ENCODE assay signal across 3 fruit fly cellular contexts in the genomic region with DNA sequence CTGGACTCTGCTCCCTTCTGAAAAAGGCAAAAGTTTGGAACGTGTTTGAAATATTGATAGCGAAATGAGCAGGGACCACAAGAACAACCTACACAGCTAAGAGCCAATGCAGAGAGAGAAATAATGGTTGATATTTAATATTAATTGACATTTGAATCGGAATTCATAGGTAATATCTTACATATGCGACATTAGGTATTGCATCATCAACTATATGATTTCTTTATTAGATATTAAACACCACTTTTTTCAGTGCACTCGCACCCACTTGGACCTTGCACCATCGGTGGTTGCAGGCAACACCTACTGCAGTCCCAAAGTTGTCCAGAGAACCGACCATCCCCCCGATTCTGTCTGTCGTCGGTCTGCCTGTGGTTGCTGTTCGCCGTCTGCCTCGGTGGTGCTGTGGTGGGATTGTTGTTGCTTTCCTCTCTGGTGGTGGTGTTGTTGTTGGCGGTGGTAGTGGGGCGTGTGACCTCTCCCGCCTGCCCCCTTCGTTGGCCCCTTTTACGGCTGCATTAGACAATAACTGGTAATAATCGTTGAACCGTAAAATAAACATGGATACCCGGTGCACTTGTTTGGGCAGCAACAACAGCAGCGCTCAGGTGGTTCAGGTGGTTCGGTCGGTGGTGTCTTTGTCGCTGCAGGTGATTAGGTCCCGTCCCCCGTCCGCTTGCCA.
TF ChIP-seq lines count a peak whose summit lies in the region.

No protein-coding gene starts in this region.

TF ChIP-seq in whole organism, embryonic, 481 proteins besides CTCF, POLR2A, EP300 and RAD21 (continued from another document and continues in another):
- TF ChIP-seq CG6765 (GFP tag; optimal IDR thresholded peaks at IDR 0.05; lab: Kevin White, UChicago) (no peak), pho (GFP tag; optimal IDR thresholded peaks at IDR 0.05; lab: Kevin White, UChicago) (peak; percentile 5), B-H1 (GFP tag; IDR thresholded peaks at IDR 0.05; lab: Robert Waterston, UW) (peak; percentile 72), gcm2 (GFP tag; optimal IDR thresholded peaks at IDR 0.05; lab: Kevin White, UChicago) (no peak), Trl (optimal IDR thresholded peaks at IDR 0.05; lab: Kevin White, UChicago) (no peak), Trl (GFP tag; optimal IDR thresholded peaks at IDR 0.05; lab: Kevin White, UChicago) (no peak), CG2875 (GFP tag; optimal IDR thresholded peaks at IDR 0.05; lab: Kevin White, UChicago) (peak; percentile 77), Oaz (GFP tag; IDR thresholded peaks at IDR 0.05; lab: Robert Waterston, UW) (no peak), tin (GFP tag; optimal IDR thresholded peaks at IDR 0.05; lab: Kevin White, UChicago) (peak; percentile 17), Asciz (GFP tag; optimal IDR thresholded peaks at IDR 0.05; lab: Kevin White, UChicago) (peak; percentile 24), CG14014 (GFP tag; IDR thresholded peaks at IDR 0.05; lab: Robert Waterston, UW) (peak; percentile 24; the same call in 1 of the 2 replicates), HLH4C (GFP tag; IDR thresholded peaks at IDR 0.05; lab: Robert Waterston, UW; ENCODE audit: partially characterized antibody) (no peak), CG12104 (GFP tag; optimal IDR thresholded peaks at IDR 0.05; lab: Kevin White, UChicago) (no peak), Fer2 (tag; optimal IDR thresholded peaks at IDR 0.05; lab: Kevin White, UChicago) (no peak), Tbp (GFP tag; optimal IDR thresholded peaks at IDR 0.05; lab: Kevin White, UChicago) (no peak), CG31224 (GFP tag; IDR thresholded peaks at IDR 0.05; lab: Robert Waterston, UW) (peak; percentile 69), CG32767 (GFP tag; IDR thresholded peaks at IDR 0.05; lab: Robert Waterston, UW) (peak; percentile 53; the same call in 1 of the 2 replicates), gro (GFP tag; optimal IDR thresholded peaks at IDR 0.05; lab: Kevin White, UChicago) (no peak), shn (GFP tag; optimal IDR thresholded peaks at IDR 0.05; lab: Kevin White, UChicago) (no peak), Ets65A (GFP tag; lab: Kevin White, UChicago) (peak; percentile 92), CG15514 (GFP tag; optimal IDR thresholded peaks at IDR 0.05; lab: Kevin White, UChicago) (no peak), CG11723 (GFP tag; optimal IDR thresholded peaks at IDR 0.05; lab: Kevin White, UChicago) (peak; percentile 41), fd3F (GFP tag; optimal IDR thresholded peaks at IDR 0.05; lab: Kevin White, UChicago) (peak; percentile 3), onecut (GFP tag; IDR thresholded peaks at IDR 0.05; lab: Robert Waterston, UW) (peak; percentile 47), jigr1 (GFP tag; IDR thresholded peaks at IDR 0.05; lab: Robert Waterston, UW) (0 out of 3 replicates have a peak, but pooled peaks have one; percentile 22), Myb (GFP tag; optimal IDR thresholded peaks at IDR 0.05; lab: Kevin White, UChicago) (no peak), CG11560 (tag; IDR thresholded peaks at IDR 0.05; lab: Robert Waterston, UW) (0 out of 3 replicates have a peak, but pooled peaks have one; percentile 39), CG4707 (GFP tag; optimal IDR thresholded peaks at IDR 0.05; lab: Kevin White, UChicago) (peak; percentile 13), CG10366 (GFP tag; IDR thresholded peaks at IDR 0.05; lab: Robert Waterston, UW) (peak; percentile 59), Xbp1 (GFP tag; optimal IDR thresholded peaks at IDR 0.05; lab: Kevin White, UChicago) (peak; percentile 33), Ets97D (GFP tag; optimal IDR thresholded peaks at IDR 0.05; lab: Kevin White, UChicago) (peak; percentile 3), CG9609 (GFP tag; optimal IDR thresholded peaks at IDR 0.05; lab: Kevin White, UChicago) (peak; percentile 44), CG6854 (GFP tag; optimal IDR thresholded peaks at IDR 0.05; lab: Kevin White, UChicago) (no peak), nmo (GFP tag; optimal IDR thresholded peaks at IDR 0.05; lab: Kevin White, UChicago) (peak; percentile 79), ac (GFP tag; optimal IDR thresholded peaks at IDR 0.05; lab: Kevin White, UChicago) (no peak), Max (GFP tag; optimal IDR thresholded peaks at IDR 0.05; lab: Kevin White, UChicago) (no peak), HLH3B (GFP tag; IDR thresholded peaks at IDR 0.05; lab: Robert Waterston, UW) (peak; percentile 53), Mrtf (GFP tag; IDR thresholded peaks at IDR 0.05; lab: Robert Waterston, UW) (no peak), danr (GFP tag; IDR thresholded peaks at IDR 0.05; lab: Robert Waterston, UW) (0 out of 2 replicates have a peak, but pooled peaks have one; percentile 14), Dll (GFP tag; IDR thresholded peaks at IDR 0.05; lab: Robert Waterston, UW; ENCODE audit: partially characterized antibody) (no peak), eyg (GFP tag; optimal IDR thresholded peaks at IDR 0.05; lab: Kevin White, UChicago) (peak; percentile 42)

TF ChIP-seq in whole organism, prepupa, 60 proteins besides CTCF, POLR2A, EP300 and RAD21 (continued from another document):
- TF ChIP-seq CG7368 (GFP tag; optimal IDR thresholded peaks at IDR 0.05; lab: Kevin White, UChicago) (no peak), Gug (GFP tag; IDR thresholded peaks at IDR 0.05; lab: Robert Waterston, UW) (peak; percentile 86), Sox15 (GFP tag; optimal IDR thresholded peaks at IDR 0.05; lab: Kevin White, UChicago) (peak; percentile 9), CG31627 (GFP tag; optimal IDR thresholded peaks at IDR 0.05; lab: Kevin White, UChicago) (peak; percentile 62), CG6276 (GFP tag; optimal IDR thresholded peaks at IDR 0.05; lab: Kevin White, UChicago) (peak; percentile 91), CG34406 (GFP tag; optimal IDR thresholded peaks at IDR 0.05; lab: Kevin White, UChicago) (peak; percentile 68), Smox (GFP tag; optimal IDR thresholded peaks at IDR 0.05; lab: Kevin White, UChicago) (peak; percentile 43), net (GFP tag; optimal IDR thresholded peaks at IDR 0.05; lab: Kevin White, UChicago) (peak; percentile 76), CG6808 (GFP tag; optimal IDR thresholded peaks at IDR 0.05; lab: Kevin White, UChicago) (peak; percentile 71), Blimp-1 (GFP tag; optimal IDR thresholded peaks at IDR 0.05; lab: Kevin White, UChicago) (peak; percentile 3), Ets21C (GFP tag; optimal IDR thresholded peaks at IDR 0.05; lab: Kevin White, UChicago) (peak; percentile 26), dac (GFP tag; optimal IDR thresholded peaks at IDR 0.05; lab: Kevin White, UChicago) (peak; percentile 51), esn (GFP tag; optimal IDR thresholded peaks at IDR 0.05; lab: Kevin White, UChicago) (peak; percentile 75), fkh (GFP tag; optimal IDR thresholded peaks at IDR 0.05; lab: Kevin White, UChicago) (peak; percentile 29), Hr38 (GFP tag; optimal IDR thresholded peaks at IDR 0.05; lab: Kevin White, UChicago) (no peak), Lpt (GFP tag; optimal IDR thresholded peaks at IDR 0.05; lab: Kevin White, UChicago) (peak; percentile 71), CG32006 (GFP tag; optimal IDR thresholded peaks at IDR 0.05; lab: Kevin White, UChicago) (peak; percentile 85), vri (GFP tag; optimal IDR thresholded peaks at IDR 0.05; lab: Kevin White, UChicago) (peak; percentile 15), fd85E (GFP tag; optimal IDR thresholded peaks at IDR 0.05; lab: Kevin White, UChicago) (no peak), Eip78C (GFP tag; lab: Kevin White, UChicago) (peak; percentile 88), Sox14 (GFP tag; optimal IDR thresholded peaks at IDR 0.05; lab: Kevin White, UChicago) (peak; percentile 83), Ets96B (tag; optimal IDR thresholded peaks at IDR 0.05; lab: Kevin White, UChicago) (peak; percentile 65), achi (GFP tag; optimal IDR thresholded peaks at IDR 0.05; lab: Kevin White, UChicago) (peak; percentile 79), OdsH (GFP tag; optimal IDR thresholded peaks at IDR 0.05; lab: Kevin White, UChicago) (peak; percentile 74), CG3919 (GFP tag; optimal IDR thresholded peaks at IDR 0.05; lab: Kevin White, UChicago) (peak; percentile 66), CG16779 (tag; optimal IDR thresholded peaks at IDR 0.05; lab: Kevin White, UChicago) (peak; percentile 75), CG6792 (GFP tag; optimal IDR thresholded peaks at IDR 0.05; lab: Kevin White, UChicago) (peak; percentile 55), Sox102F (GFP tag; optimal IDR thresholded peaks at IDR 0.05; lab: Kevin White, UChicago) (peak; percentile 67), Hr4 (GFP tag; optimal IDR thresholded peaks at IDR 0.05; lab: Kevin White, UChicago) (peak; percentile 81), CG9139 (GFP tag; optimal IDR thresholded peaks at IDR 0.05; lab: Kevin White, UChicago) (peak; percentile 64), CG6854 (GFP tag; optimal IDR thresholded peaks at IDR 0.05; lab: Kevin White, UChicago) (peak; percentile 36), CG11294 (GFP tag; IDR thresholded peaks at IDR 0.05; lab: Robert Waterston, UW) (peak; percentile 79), Hr39 (GFP tag; optimal IDR thresholded peaks at IDR 0.05; lab: Kevin White, UChicago) (peak; percentile 68), ss (GFP tag; optimal IDR thresholded peaks at IDR 0.05; lab: Kevin White, UChicago) (peak; percentile 82 to 83), Eip93F (GFP tag; optimal IDR thresholded peaks at IDR 0.05; lab: Kevin White, UChicago) (no peak), CG6163 (GFP tag; IDR thresholded peaks at IDR 0.05; lab: Robert Waterston, UW) (peak; percentile 92), cyc (GFP tag; optimal IDR thresholded peaks at IDR 0.05; lab: Kevin White, UChicago) (peak; percentile 48), Eip75B (GFP tag; optimal IDR thresholded peaks at IDR 0.05; lab: Kevin White, UChicago) (peak; percentile 68), CG8632 (GFP tag; optimal IDR thresholded peaks at IDR 0.05; lab: Kevin White, UChicago) (peak; percentile 56), topi (GFP tag; optimal IDR thresholded peaks at IDR 0.05; lab: Kevin White, UChicago) (peak; percentile 77)

TF ChIP-seq in whole organism, wandering third instar larva, 38 proteins besides CTCF, POLR2A, EP300 and RAD21 (continued from another document):
- peak; percentile 80 for TF ChIP-seq HLH106 (tag; optimal IDR thresholded peaks at IDR 0.05; lab: Kevin White, UChicago)
- peak; percentile 40 for TF ChIP-seq dmrt93B (GFP tag; optimal IDR thresholded peaks at IDR 0.05; lab: Kevin White, UChicago)
- TF ChIP-seq Dfd (GFP tag; optimal IDR thresholded peaks at IDR 0.05; lab: Kevin White, UChicago) = no peak
- TF ChIP-seq pan (optimal IDR thresholded peaks at IDR 0.05; lab: Kevin White, UChicago) = no peak
- peak; percentile 84 for TF ChIP-seq Sp1 (GFP tag; optimal IDR thresholded peaks at IDR 0.05; lab: Kevin White, UChicago)
- peak; percentile 11 for TF ChIP-seq brk (GFP tag; optimal IDR thresholded peaks at IDR 0.05; lab: Kevin White, UChicago)
- peak; percentile 81 for TF ChIP-seq fru (GFP tag; optimal IDR thresholded peaks at IDR 0.05; lab: Kevin White, UChicago)
- no peak for TF ChIP-seq Myc (optimal IDR thresholded peaks at IDR 0.05; lab: Kevin White, UChicago)
- no peak for TF ChIP-seq usp (GFP tag; optimal IDR thresholded peaks at IDR 0.05; lab: Kevin White, UChicago)
- TF ChIP-seq br (GFP tag; optimal IDR thresholded peaks at IDR 0.05; lab: Kevin White, UChicago) = peak; percentile 76
- TF ChIP-seq CrebA (GFP tag; optimal IDR thresholded peaks at IDR 0.05; lab: Kevin White, UChicago; ENCODE audit: borderline replicate concordance) = no peak
- TF ChIP-seq Vsx2 (GFP tag; optimal IDR thresholded peaks at IDR 0.05; lab: Kevin White, UChicago; ENCODE audit: partially characterized antibody) = no peak
- no peak for TF ChIP-seq Rel (GFP tag; optimal IDR thresholded peaks at IDR 0.05; lab: Kevin White, UChicago)
- no peak for TF ChIP-seq Rel (tag; optimal IDR thresholded peaks at IDR 0.05; lab: Kevin White, UChicago)
